Fruit fly (Drosophila melanogaster): ENCODE results near the gene lectin-22C.

DNA sequence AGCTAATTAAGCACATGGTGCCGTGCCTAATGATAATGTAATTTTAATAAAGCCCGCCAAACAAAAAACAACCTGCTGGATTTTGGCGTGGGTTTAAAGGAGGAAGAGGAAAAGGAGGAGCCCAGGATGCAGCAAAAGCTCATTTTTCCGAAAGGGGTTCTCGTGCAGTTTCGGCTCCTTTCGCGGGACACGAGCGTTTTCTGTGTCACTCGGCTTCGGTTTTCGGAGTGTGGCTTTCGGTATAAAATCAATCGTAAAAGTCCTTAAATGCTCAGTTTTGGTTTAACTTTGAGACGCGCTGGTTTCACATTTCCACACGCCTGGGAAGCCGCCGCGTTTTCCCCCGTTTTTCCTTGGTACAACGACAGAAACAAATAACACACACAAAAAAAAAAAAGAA lies 25.6 kb downstream of the lectin-22C start:
- TF ChIP-seq ro (GFP tag; IDR thresholded peaks at IDR 0.05) = no peak
- no peak for TF ChIP-seq CG8944 (GFP tag; optimal IDR thresholded peaks at IDR 0.05)
- no peak for TF ChIP-seq CG8478 (optimal IDR thresholded peaks at IDR 0.05)
- no peak for TF ChIP-seq knrl (GFP tag; IDR thresholded peaks at IDR 0.05; ENCODE audit: partially characterized antibody)
- no peak for TF ChIP-seq zf30C (GFP tag; optimal IDR thresholded peaks at IDR 0.05)
- TF ChIP-seq tap (tag; optimal IDR thresholded peaks at IDR 0.05) = no peak
- no peak for TF ChIP-seq Dp (GFP tag; optimal IDR thresholded peaks at IDR 0.05)
- no peak for TF ChIP-seq CG18764 (GFP tag; optimal IDR thresholded peaks at IDR 0.05)
- TF ChIP-seq ci (GFP tag; IDR thresholded peaks at IDR 0.05) = no peak
- no peak for TF ChIP-seq CG12942 (GFP tag; optimal IDR thresholded peaks at IDR 0.05)
